Fruit fly (Drosophila melanogaster): ENCODE data around the gene TfIIEbeta.

Gene TfIIEbeta

dm6 chr3L:4264963-4265362, 21.9 kb upstream of the TfIIEbeta start (continued):
- TF ChIP-seq Xbp1 (GFP tag; optimal IDR thresholded peaks at IDR 0.05) (no peak), fu2 (GFP tag; optimal IDR thresholded peaks at IDR 0.05) (no peak), CG32772 (GFP tag; IDR thresholded peaks at IDR 0.05) (no peak), sens (GFP tag) (peak; percentile 6)

- no peak for TF ChIP-seq ato (GFP tag; IDR thresholded peaks at IDR 0.05; ENCODE audit: partially characterized antibody)
- peak; percentile 88 for TF ChIP-seq Blimp-1 (GFP tag; optimal IDR thresholded peaks at IDR 0.05)
- peak; percentile 1 for TF ChIP-seq grn (GFP tag; optimal IDR thresholded peaks at IDR 0.05)
- TF ChIP-seq Awh (GFP tag; IDR thresholded peaks at IDR 0.05): 0 out of 2 replicates have a peak, but pooled peaks have one; percentile 54
- TF ChIP-seq Ptx1 (GFP tag; IDR thresholded peaks at IDR 0.05): no peak
Measured at dm6 chr3L:4265836-4266235, 21.0 kb upstream of the TfIIEbeta start.

- no peak for TF ChIP-seq klu (GFP tag; IDR thresholded peaks at IDR 0.05)
- no peak for TF ChIP-seq CG2712 (tag; optimal IDR thresholded peaks at IDR 0.05)
- TF ChIP-seq Dp (GFP tag; optimal IDR thresholded peaks at IDR 0.05): no peak
- TF ChIP-seq CG15601 (tag; optimal IDR thresholded peaks at IDR 0.05): no peak
- TF ChIP-seq repo (GFP tag; optimal IDR thresholded peaks at IDR 0.05): no peak
- no peak for TF ChIP-seq odd (GFP tag; optimal IDR thresholded peaks at IDR 0.05)
- no peak for TF ChIP-seq Jarid2 (GFP tag; optimal IDR thresholded peaks at IDR 0.05)
- TF ChIP-seq CG4328 (GFP tag; optimal IDR thresholded peaks at IDR 0.05): no peak
- TF ChIP-seq row (GFP tag; IDR thresholded peaks at IDR 0.05): no peak
- TF ChIP-seq Sry-δ (GFP tag; optimal IDR thresholded peaks at IDR 0.05): no peak
- TF ChIP-seq CG6813 (GFP tag; optimal IDR thresholded peaks at IDR 0.05): no peak
- TF ChIP-seq CG6765 (GFP tag; optimal IDR thresholded peaks at IDR 0.05): no peak
- no peak for TF ChIP-seq CG4707 (GFP tag; optimal IDR thresholded peaks at IDR 0.05)
- TF ChIP-seq dm (GFP tag; optimal IDR thresholded peaks at IDR 0.05): no peak
- TF ChIP-seq CG17612 (GFP tag; IDR thresholded peaks at IDR 0.05): no peak
- TF ChIP-seq fu2 (GFP tag; optimal IDR thresholded peaks at IDR 0.05): no peak
Measured at dm6 chr3L:4267403-4267802, 19.4 kb upstream of the TfIIEbeta start, which contains the start of gene CG33764. CG33764 (minus strand) TSS chr3L:4267503.

- TF ChIP-seq CG1024 (GFP tag; IDR thresholded peaks at IDR 0.05) (no peak), Trl (optimal IDR thresholded peaks at IDR 0.05) (no peak), Trl (GFP tag; optimal IDR thresholded peaks at IDR 0.05) (no peak), pita (GFP tag; optimal IDR thresholded peaks at IDR 0.05) (no peak), Blimp-1 (GFP tag; optimal IDR thresholded peaks at IDR 0.05) (peak; percentile 98), CG30403 (GFP tag; optimal IDR thresholded peaks at IDR 0.05) (no peak), Ptx1 (GFP tag; IDR thresholded peaks at IDR 0.05) (no peak), CG2678 (tag; optimal IDR thresholded peaks at IDR 0.05) (no peak), mam (GFP tag; optimal IDR thresholded peaks at IDR 0.05) (no peak), CG17385 (GFP tag; optimal IDR thresholded peaks at IDR 0.05) (no peak), CG18764 (GFP tag; optimal IDR thresholded peaks at IDR 0.05) (no peak), lab (GFP tag; optimal IDR thresholded peaks at IDR 0.05) (no peak), grn (GFP tag; optimal IDR thresholded peaks at IDR 0.05) (peak; percentile 22), CG8944 (GFP tag; optimal IDR thresholded peaks at IDR 0.05) (no peak), fu2 (GFP tag; optimal IDR thresholded peaks at IDR 0.05) (no peak), oc (tag; optimal IDR thresholded peaks at IDR 0.05) (peak; percentile 69), kni (GFP tag; optimal IDR thresholded peaks at IDR 0.05) (peak; percentile 31), CG1602 (GFP tag; optimal IDR thresholded peaks at IDR 0.05) (no peak), prd (optimal IDR thresholded peaks at IDR 0.05) (no peak), prd (GFP tag; IDR thresholded peaks at IDR 0.05) (no peak), sisA (GFP tag; IDR thresholded peaks at IDR 0.05) (no peak)
Measured at dm6 chr3L:4269208-4269607, 17.6 kb upstream of the TfIIEbeta start.
